Fruit fly (Drosophila melanogaster) whole organism, prepupa: Measurements from ENCODE around the gene CG8927.

Source experiments
- Blimp-1 ChIP-seq: fragments of 200-800 bp; sonication (Bioruptor generic); optimal IDR thresholded peaks from 3 replicates; lab custom pipeline; 2017; ENCODE audit warnings: missing biosample characterization, missing genetic modification characterization, mild to moderate bottlenecking, moderate library complexity, missing genetic modification reagents
- CG10631 ChIP-seq: fragments of 200-800 bp; sonication (Bioruptor generic); optimal IDR thresholded peaks from 2 replicates; lab custom pipeline; 2016; ENCODE audit warnings: missing biosample characterization, missing genetic modification characterization
- CG10669 ChIP-seq: fragments of 200-800 bp; sonication (Bioruptor generic); optimal IDR thresholded peaks from 3 replicates; lab custom pipeline; 2018; ENCODE audit warnings: missing biosample characterization, mild to moderate bottlenecking, missing genetic modification characterization, moderate library complexity
- CG11294 ChIP-seq: fragments of 200-800 bp; sonication (Bioruptor generic); IDR thresholded peaks from 2 replicates; pipeline ENCODE4 v1.3.6; 2022; ENCODE audit warnings: missing biosample characterization, missing genetic modification characterization
- CG11762 ChIP-seq: fragments of 200-800 bp; sonication (Bioruptor generic); optimal IDR thresholded peaks from 3 replicates; lab custom pipeline; 2016; ENCODE audit warnings: missing biosample characterization, missing genetic modification characterization; ENCODE audit not compliant: insufficient read depth
- CG11902 ChIP-seq: fragments of 200-800 bp; sonication (Bioruptor generic); optimal IDR thresholded peaks from 3 replicates; lab custom pipeline; 2016; ENCODE audit warnings: missing biosample characterization, missing genetic modification characterization
- CG15336 ChIP-seq: fragments of 200-800 bp; sonication (Bioruptor generic); IDR thresholded peaks from 2 replicates; pipeline ENCODE4 v1.3.6; 2022; ENCODE audit warnings: missing biosample characterization, missing genetic modification characterization
- CG1621 ChIP-seq: fragments of 200-800 bp; sonication (Bioruptor generic); optimal IDR thresholded peaks from 3 replicates; lab custom pipeline; 2018; ENCODE audit warnings: missing biosample characterization, mild to moderate bottlenecking, missing genetic modification characterization
- CG16779 ChIP-seq: fragments of 200-800 bp; sonication (Bioruptor generic); optimal IDR thresholded peaks from 3 replicates; lab custom pipeline; 2017; ENCODE audit warnings: missing biosample characterization, mild to moderate bottlenecking, missing genetic modification characterization
- CG3032 ChIP-seq: fragments of 200-800 bp; optimal IDR thresholded peaks from 2 replicates; lab custom pipeline; 2019; ENCODE audit warnings: missing biosample characterization, mild to moderate bottlenecking, missing genetic modification characterization, moderate library complexity
- CG31627 ChIP-seq: fragments of 200-800 bp; sonication (Bioruptor generic); optimal IDR thresholded peaks from 3 replicates; lab custom pipeline; 2016; ENCODE audit warnings: missing biosample characterization, missing genetic modification characterization
- CG32006 ChIP-seq: fragments of 200-800 bp; sonication (Bioruptor generic); optimal IDR thresholded peaks from 3 replicates; lab custom pipeline; 2017; ENCODE audit warnings: missing biosample characterization, mild to moderate bottlenecking, missing genetic modification characterization
- CG34406 ChIP-seq: fragments of 200-800 bp; sonication (Bioruptor generic); optimal IDR thresholded peaks from 3 replicates; lab custom pipeline; 2016; ENCODE audit warnings: missing biosample characterization, missing genetic modification characterization
- CG3919 ChIP-seq: fragments of 200-800 bp; sonication (Bioruptor generic); optimal IDR thresholded peaks from 3 replicates; lab custom pipeline; 2016; ENCODE audit warnings: missing biosample characterization, missing genetic modification characterization
- CG4318 ChIP-seq: fragments of 200-800 bp; sonication (Bioruptor generic); optimal IDR thresholded peaks from 3 replicates; lab custom pipeline; 2017; ENCODE audit warnings: missing biosample characterization, mild to moderate bottlenecking, missing genetic modification characterization
- CG6163 ChIP-seq: fragments of 200-800 bp; sonication (Bioruptor generic); IDR thresholded peaks from 3 replicates; pipeline ENCODE4 v1.3.6; 2022; ENCODE audit warnings: missing biosample characterization, missing genetic modification characterization
- CG6276 ChIP-seq: fragments of 200-800 bp; sonication (Bioruptor generic); optimal IDR thresholded peaks from 2 replicates; lab custom pipeline; 2017; ENCODE audit warnings: missing biosample characterization, mild to moderate bottlenecking, missing genetic modification characterization
- CG6792 ChIP-seq: fragments of 200-800 bp; sonication (Bioruptor generic); optimal IDR thresholded peaks from 3 replicates; lab custom pipeline; 2016; ENCODE audit warnings: missing biosample characterization, missing genetic modification characterization
- CG6808 ChIP-seq: fragments of 200-800 bp; sonication (Bioruptor generic); optimal IDR thresholded peaks from 3 replicates; lab custom pipeline; 2017; ENCODE audit warnings: missing biosample characterization, missing genetic modification characterization, mild to moderate bottlenecking, moderate library complexity, missing genetic modification reagents
- CG6854 ChIP-seq: fragments of 200-800 bp; sonication (Bioruptor generic); optimal IDR thresholded peaks from 2 replicates; lab custom pipeline; 2017; ENCODE audit warnings: missing biosample characterization, mild to moderate bottlenecking, missing genetic modification characterization
- CG7368 ChIP-seq: fragments of 200-800 bp; sonication (Bioruptor generic); optimal IDR thresholded peaks from 3 replicates; lab custom pipeline; 2016; ENCODE audit warnings: missing biosample characterization, missing genetic modification characterization
- CG8119 ChIP-seq: fragments of 200-800 bp; sonication (Bioruptor generic); IDR thresholded peaks from 3 replicates; pipeline ENCODE4 v1.3.6; 2022; ENCODE audit warnings: missing biosample characterization, missing genetic modification characterization
- CG8319 ChIP-seq: fragments of 200-800 bp; sonication (Bioruptor generic); optimal IDR thresholded peaks from 3 replicates; lab custom pipeline; 2016; ENCODE audit warnings: missing biosample characterization, missing genetic modification characterization
- CG8632 ChIP-seq: fragments of 200-800 bp; sonication (Bioruptor generic); optimal IDR thresholded peaks from 3 replicates; lab custom pipeline; 2016; ENCODE audit warnings: missing biosample characterization, missing genetic modification characterization
- CG9139 ChIP-seq: fragments of 200-800 bp; sonication (Bioruptor generic); optimal IDR thresholded peaks from 3 replicates; lab custom pipeline; 2017; ENCODE audit warnings: missing biosample characterization, mild to moderate bottlenecking, missing genetic modification characterization
- Eip75B ChIP-seq: fragments of 200-800 bp; sonication (Bioruptor generic); optimal IDR thresholded peaks from 3 replicates; lab custom pipeline; 2016; ENCODE audit warnings: missing biosample characterization, missing genetic modification characterization
- Eip78C ChIP-seq: fragments of 200-800 bp; sonication (Bioruptor generic); peaks from one replicate; lab custom pipeline; 2016; ENCODE audit warnings: missing biosample characterization, missing genetic modification characterization
- Eip93F ChIP-seq: fragments of 200-800 bp; sonication (Bioruptor generic); optimal IDR thresholded peaks from 2 replicates; lab custom pipeline; 2016; ENCODE audit warnings: missing biosample characterization, mild to moderate bottlenecking, missing genetic modification characterization
- Lpt ChIP-seq: fragments of 200-800 bp; sonication (Bioruptor generic); optimal IDR thresholded peaks from 3 replicates; lab custom pipeline; 2016; ENCODE audit warnings: missing biosample characterization, missing genetic modification characterization
- Met ChIP-seq: fragments of 200-800 bp; sonication (Bioruptor generic); optimal IDR thresholded peaks from 3 replicates; lab custom pipeline; 2016; ENCODE audit warnings: missing biosample characterization, missing genetic modification characterization
- OdsH ChIP-seq: fragments of 200-800 bp; sonication (Bioruptor generic); optimal IDR thresholded peaks from 3 replicates; lab custom pipeline; 2016; ENCODE audit warnings: missing biosample characterization, missing genetic modification characterization
- Smox ChIP-seq: fragments of 200-800 bp; sonication (Bioruptor generic); optimal IDR thresholded peaks from 3 replicates; lab custom pipeline; 2016; ENCODE audit warnings: missing biosample characterization, missing genetic modification characterization
- Sox102F ChIP-seq: fragments of 200-800 bp; sonication (Bioruptor generic); optimal IDR thresholded peaks from 2 replicates; lab custom pipeline; 2016; ENCODE audit warnings: missing biosample characterization, mild to moderate bottlenecking, missing genetic modification characterization
- Sox14 ChIP-seq: fragments of 200-800 bp; sonication (Bioruptor generic); optimal IDR thresholded peaks from 3 replicates; lab custom pipeline; 2016; ENCODE audit warnings: missing biosample characterization, missing genetic modification characterization
- Sox15 ChIP-seq: fragments of 200-800 bp; sonication (Bioruptor generic); optimal IDR thresholded peaks from 3 replicates; lab custom pipeline; 2016; ENCODE audit warnings: missing biosample characterization, missing genetic modification characterization
- acj6 ChIP-seq: fragments of 200-800 bp; sonication (Bioruptor generic); optimal IDR thresholded peaks from 3 replicates; lab custom pipeline; 2016; ENCODE audit warnings: missing biosample characterization, missing genetic modification characterization
- cyc ChIP-seq: fragments of 200-800 bp; sonication (Bioruptor generic); optimal IDR thresholded peaks from 3 replicates; lab custom pipeline; 2016; ENCODE audit warnings: missing biosample characterization, missing genetic modification characterization
- dac ChIP-seq: fragments of 200-800 bp; sonication (Bioruptor generic); optimal IDR thresholded peaks from 2 replicates; lab custom pipeline; 2017; ENCODE audit warnings: missing biosample characterization, mild to moderate bottlenecking, missing genetic modification characterization
- dsx ChIP-seq: fragments of 200-800 bp; optimal IDR thresholded peaks from 3 replicates; lab custom pipeline; 2019; ENCODE audit warnings: missing biosample characterization, mild to moderate bottlenecking, missing genetic modification characterization, moderate library complexity; ENCODE audit not compliant: poor library complexity, severe bottlenecking
- eg ChIP-seq: fragments of 200-800 bp; sonication (Bioruptor generic); IDR thresholded peaks from 3 replicates; pipeline ENCODE4 v1.3.6; 2022; ENCODE audit warnings: missing biosample characterization, missing genetic modification characterization
- esn ChIP-seq: fragments of 200-800 bp; sonication (Bioruptor generic); optimal IDR thresholded peaks from 2 replicates; lab custom pipeline; 2016; ENCODE audit warnings: missing biosample characterization, mild to moderate bottlenecking, missing genetic modification characterization, moderate library complexity
- fd59A ChIP-seq: fragments of 200-800 bp; sonication (Bioruptor generic); optimal IDR thresholded peaks from 2 replicates; lab custom pipeline; 2017; ENCODE audit warnings: missing biosample characterization, mild to moderate bottlenecking, missing genetic modification characterization, missing genetic modification reagents
- fd85E ChIP-seq: fragments of 200-800 bp; sonication (Bioruptor generic); optimal IDR thresholded peaks from 3 replicates; lab custom pipeline; 2016; ENCODE audit warnings: missing biosample characterization, missing genetic modification characterization
- fkh ChIP-seq: fragments of 200-800 bp; sonication (Bioruptor generic); optimal IDR thresholded peaks from 3 replicates; lab custom pipeline; 2017; ENCODE audit warnings: missing biosample characterization, mild to moderate bottlenecking, missing genetic modification characterization, moderate library complexity
- net ChIP-seq: fragments of 200-800 bp; sonication (Bioruptor generic); optimal IDR thresholded peaks from 3 replicates; lab custom pipeline; 2016; ENCODE audit warnings: missing biosample characterization, missing genetic modification characterization
- pdm3 ChIP-seq: fragments of 200-800 bp; sonication (Bioruptor generic); optimal IDR thresholded peaks from 3 replicates; lab custom pipeline; 2016; ENCODE audit warnings: missing biosample characterization, missing genetic modification characterization
- salr ChIP-seq, 2 experiments: fragments of 200-800 bp; sonication (Bioruptor generic); optimal IDR thresholded peaks; 3 replicates each; lab custom pipeline; 2016 to 2018; ENCODE audit warnings: missing biosample characterization in 2 of 2, missing genetic modification characterization in 2 of 2, mild to moderate bottlenecking in 1 of 2
- spab ChIP-seq: fragments of 200-800 bp; sonication (Bioruptor generic); optimal IDR thresholded peaks from 2 replicates; lab custom pipeline; 2017; ENCODE audit warnings: missing biosample characterization, mild to moderate bottlenecking, missing genetic modification characterization, missing genetic modification reagents
- ss ChIP-seq, 2 experiments: fragments of 200-800 bp; sonication (Bioruptor generic); optimal IDR thresholded peaks; 2 replicates in 1 of 2; 3 replicates in 1 of 2; lab custom pipeline; 2017 to 2018; ENCODE audit warnings: mild to moderate bottlenecking in 2 of 2, missing biosample characterization in 2 of 2, missing genetic modification characterization in 2 of 2, moderate library complexity in 1 of 2
- svp ChIP-seq: fragments of 200-800 bp; sonication (Bioruptor generic); peaks from one replicate; lab custom pipeline; 2016; ENCODE audit warnings: missing biosample characterization, missing genetic modification characterization
- vri ChIP-seq: fragments of 200-800 bp; sonication (Bioruptor generic); optimal IDR thresholded peaks from 3 replicates; lab custom pipeline; 2016; ENCODE audit warnings: missing biosample characterization, mild to moderate bottlenecking, missing genetic modification characterization

Gene CG8927

dm6 chr3R:16222300-16222903 is 41.6 kb downstream of the CG8927 start:
- TF ChIP-seq Sox15 (peak; percentile 89), CG6276 (GFP tag; lab: Kevin White, UChicago) (peak; percentile 96), CG11902 (GFP tag; lab: Kevin White, UChicago) (peak; percentile 95), CG6792 (GFP tag; lab: Kevin White, UChicago) (peak; percentile 96), fd85E (GFP tag; lab: Kevin White, UChicago) (peak; percentile 88), CG9139 (peak; percentile 87), vri (GFP tag; lab: Kevin White, UChicago) (peak; percentile 95), CG6163 (GFP tag; lab: Robert Waterston, UW) (peak; percentile 99), CG1621 (tag; lab: Kevin White, UChicago) (peak; percentile 97), CG4318 (GFP tag; lab: Kevin White, UChicago) (peak; percentile 92), svp (GFP tag; lab: Kevin White, UChicago) (peak; percentile 99), CG8632 (GFP tag; lab: Kevin White, UChicago) (peak; percentile 85), OdsH (GFP tag; lab: Kevin White, UChicago) (peak; percentile 98), acj6 (GFP tag; lab: Kevin White, UChicago) (peak; percentile 97), CG8319 (GFP tag; lab: Kevin White, UChicago) (peak; percentile 87), eg (peak; percentile 100), CG3919 (GFP tag; lab: Kevin White, UChicago) (peak; percentile 98), CG6808 (GFP tag; lab: Kevin White, UChicago) (peak; percentile 85), Smox (GFP tag; lab: Kevin White, UChicago) (peak; percentile 94), ss (GFP tag; optimal IDR thresholded peaks at IDR 0.05; lab: Kevin White, UChicago) (peak; percentile 86 to 93), Eip78C (GFP tag; lab: Kevin White, UChicago) (peak; percentile 99), CG16779 (tag; lab: Kevin White, UChicago) (peak; percentile 93), CG32006 (GFP tag; lab: Kevin White, UChicago) (peak; percentile 96), salr (GFP tag; optimal IDR thresholded peaks at IDR 0.05; lab: Kevin White, UChicago) (peak; percentile 60 to 93), cyc (GFP tag; lab: Kevin White, UChicago) (peak; percentile 99), Eip75B (peak; percentile 98), CG8119 (peak; percentile 99), pdm3 (GFP tag; lab: Kevin White, UChicago) (peak; percentile 99), dsx (GFP tag; lab: Kevin White, UChicago) (peak; percentile 94), CG31627 (peak; percentile 98), CG10631 (GFP tag; lab: Kevin White, UChicago) (peak; percentile 94), Sox102F (GFP tag; lab: Kevin White, UChicago) (peak; percentile 96), esn (peak; percentile 95), spab (peak; percentile 85), CG11294 (GFP tag; lab: Robert Waterston, UW) (peak; percentile 99), fkh (peak; percentile 93), CG6854 (GFP tag; lab: Kevin White, UChicago) (peak; percentile 89), dac (GFP tag; lab: Kevin White, UChicago) (peak; percentile 97), Blimp-1 (GFP tag; lab: Kevin White, UChicago) (peak; percentile 85), CG34406 (GFP tag; lab: Kevin White, UChicago) (peak; percentile 85), Lpt (GFP tag; lab: Kevin White, UChicago) (peak; percentile 99), CG7368 (GFP tag; lab: Kevin White, UChicago) (peak; percentile 99), CG3032 (tag; lab: Kevin White, UChicago) (peak; percentile 91), Met (GFP tag; lab: Kevin White, UChicago) (peak; percentile 97), CG15336 (GFP tag; lab: Robert Waterston, UW) (peak; percentile 99), fd59A (GFP tag; lab: Kevin White, UChicago) (peak; percentile 92), Eip93F (peak; percentile 98), net (peak; percentile 96), CG10669 (peak; percentile 97), CG11762 (GFP tag; lab: Kevin White, UChicago) (peak; percentile 94), Sox14 (GFP tag; lab: Kevin White, UChicago) (peak; percentile 99)
